Comparison of ENCODE assay signal across 2 fruit fly cellular contexts in genomic region chrX:6862521-6863288, dm6.
A peak's percentile ranks its signal among the peaks of the same experiment; 100 is the strongest.
TF ChIP-seq lines count a peak whose summit lies in the region.

No protein-coding gene starts in this region.

TF ChIP-seq in whole organism, adult, 20 proteins besides CTCF, POLR2A, EP300 and RAD21 (continued from another document):
- TF ChIP-seq kay (GFP tag; lab: Kevin White, UChicago; ENCODE audit: borderline replicate concordance) (peak; percentile 86), CG7101 (tag; optimal IDR thresholded peaks at IDR 0.05; lab: Kevin White, UChicago) (no peak)

TF ChIP-seq in whole organism, embryonic, 481 proteins besides CTCF, POLR2A, EP300 and RAD21 (continued from another document):
- TF ChIP-seq CG13894 (tag; optimal IDR thresholded peaks at IDR 0.05; lab: Kevin White, UChicago): peak; percentile 70
- peak; percentile 91 for TF ChIP-seq cg (GFP tag; optimal IDR thresholded peaks at IDR 0.05; lab: Kevin White, UChicago)
- peak; percentile 7 to 52 for TF ChIP-seq Trl (optimal IDR thresholded peaks at IDR 0.05; lab: Kevin White, UChicago)
- TF ChIP-seq Trl (GFP tag; optimal IDR thresholded peaks at IDR 0.05; lab: Kevin White, UChicago): no peak
- TF ChIP-seq sqz (GFP tag; optimal IDR thresholded peaks at IDR 0.05; lab: Kevin White, UChicago): peak; percentile 98
- peak; percentile 34 for TF ChIP-seq CG1832 (GFP tag; optimal IDR thresholded peaks at IDR 0.05; lab: Kevin White, UChicago)
- TF ChIP-seq lola (GFP tag; optimal IDR thresholded peaks at IDR 0.05; lab: Kevin White, UChicago): peak in 1 of 3 experiments; percentile 7
- no peak for TF ChIP-seq Blimp-1 (GFP tag; optimal IDR thresholded peaks at IDR 0.05; lab: Kevin White, UChicago)
- peak; percentile 46 for TF ChIP-seq CG12769 (tag; optimal IDR thresholded peaks at IDR 0.05; lab: Kevin White, UChicago)
- peak; percentile 72 for TF ChIP-seq CG10543 (GFP tag; optimal IDR thresholded peaks at IDR 0.05; lab: Kevin White, UChicago)
- no peak for TF ChIP-seq CG10654 (GFP tag; optimal IDR thresholded peaks at IDR 0.05; lab: Kevin White, UChicago)
- TF ChIP-seq CG2116 (GFP tag; optimal IDR thresholded peaks at IDR 0.05; lab: Kevin White, UChicago): no peak
- no peak for TF ChIP-seq CG11398 (GFP tag; optimal IDR thresholded peaks at IDR 0.05; lab: Kevin White, UChicago)
- no peak for TF ChIP-seq Ada2b (GFP tag; IDR thresholded peaks at IDR 0.05; lab: Robert Waterston, UW)
- no peak for TF ChIP-seq Hsf (GFP tag; optimal IDR thresholded peaks at IDR 0.05; lab: Kevin White, UChicago)
- no peak for TF ChIP-seq Antp (GFP tag; optimal IDR thresholded peaks at IDR 0.05; lab: Kevin White, UChicago)
- TF ChIP-seq abd-A (tag; optimal IDR thresholded peaks at IDR 0.05; lab: Kevin White, UChicago): peak; percentile 92
- 0 out of 2 replicates have a peak, but pooled peaks have one; percentile 28 for TF ChIP-seq GATAe (GFP tag; conservative IDR thresholded peaks at IDR 0.05; lab: Robert Waterston, UW)
- TF ChIP-seq CG2889 (GFP tag; IDR thresholded peaks at IDR 0.05; lab: Robert Waterston, UW): no peak
- TF ChIP-seq CG10321 (GFP tag; IDR thresholded peaks at IDR 0.05; lab: Robert Waterston, UW): peak; percentile 49; the same call in 1 of the 2 replicates
- peak; percentile 8 for TF ChIP-seq dm (GFP tag; optimal IDR thresholded peaks at IDR 0.05; lab: Kevin White, UChicago)
- TF ChIP-seq Atf-2 (GFP tag; optimal IDR thresholded peaks at IDR 0.05; lab: Kevin White, UChicago): no peak
- no peak for TF ChIP-seq CG8089 (GFP tag; optimal IDR thresholded peaks at IDR 0.05; lab: Kevin White, UChicago)
- TF ChIP-seq CG12155 (GFP tag; optimal IDR thresholded peaks at IDR 0.05; lab: Kevin White, UChicago): peak; percentile 86
- 0 out of 3 replicates have a peak, but pooled peaks have one; percentile 61 for TF ChIP-seq gce (GFP tag; IDR thresholded peaks at IDR 0.05; lab: Robert Waterston, UW)
- TF ChIP-seq CG5180 (GFP tag; optimal IDR thresholded peaks at IDR 0.05; lab: Kevin White, UChicago): peak; percentile 68
- TF ChIP-seq zf30C (GFP tag; optimal IDR thresholded peaks at IDR 0.05; lab: Kevin White, UChicago): no peak
- no peak for TF ChIP-seq Side (GFP tag; optimal IDR thresholded peaks at IDR 0.05; lab: Kevin White, UChicago)
- peak; percentile 4 for TF ChIP-seq B-H2 (GFP tag; optimal IDR thresholded peaks at IDR 0.05; lab: Kevin White, UChicago)
- no peak for TF ChIP-seq schlank (tag; optimal IDR thresholded peaks at IDR 0.05; lab: Kevin White, UChicago)
- TF ChIP-seq CG12219 (GFP tag; optimal IDR thresholded peaks at IDR 0.05; lab: Kevin White, UChicago): no peak
- TF ChIP-seq CG11247 (GFP tag; IDR thresholded peaks at IDR 0.05; lab: Robert Waterston, UW): no peak
- peak; percentile 53 for TF ChIP-seq crol (GFP tag; IDR thresholded peaks at IDR 0.05; lab: Robert Waterston, UW)
- TF ChIP-seq sna (GFP tag; IDR thresholded peaks at IDR 0.05; lab: Robert Waterston, UW; ENCODE audit: partially characterized antibody): peak; percentile 49; the same call in 1 of the 2 replicates
- TF ChIP-seq hbn (GFP tag; IDR thresholded peaks at IDR 0.05; lab: Robert Waterston, UW; ENCODE audit: partially characterized antibody): 0 out of 2 replicates have a peak, but pooled peaks have one; percentile 25
- no peak for TF ChIP-seq CG17328 (GFP tag; IDR thresholded peaks at IDR 0.05; lab: Robert Waterston, UW)
- TF ChIP-seq exex (tag; optimal IDR thresholded peaks at IDR 0.05; lab: Kevin White, UChicago): peak; percentile 34
- TF ChIP-seq Deaf1 (tag; optimal IDR thresholded peaks at IDR 0.05; lab: Kevin White, UChicago): peak; percentile 99
- TF ChIP-seq ranshi (GFP tag; IDR thresholded peaks at IDR 0.05; lab: Robert Waterston, UW): no peak
- TF ChIP-seq Optix (GFP tag; IDR thresholded peaks at IDR 0.05; lab: Robert Waterston, UW): 0 out of 3 replicates have a peak, but pooled peaks have one; percentile 64
- TF ChIP-seq wdn (GFP tag; IDR thresholded peaks at IDR 0.05; lab: Robert Waterston, UW): no peak
- TF ChIP-seq chm (GFP tag; IDR thresholded peaks at IDR 0.05; lab: Robert Waterston, UW): peak; percentile 29; the same call in 1 of the 2 replicates
- TF ChIP-seq CG15011 (GFP tag; optimal IDR thresholded peaks at IDR 0.05; lab: Kevin White, UChicago): no peak
- TF ChIP-seq Doc3 (GFP tag; IDR thresholded peaks at IDR 0.05; lab: Robert Waterston, UW; ENCODE audit: partially characterized antibody): no peak
- peak; percentile 24 for TF ChIP-seq CG7987 (GFP tag; optimal IDR thresholded peaks at IDR 0.05; lab: Kevin White, UChicago)
- peak; percentile 85 for TF ChIP-seq Adf1 (GFP tag; IDR thresholded peaks at IDR 0.05; lab: Robert Waterston, UW)
- peak; percentile 70 for TF ChIP-seq CG8478 (optimal IDR thresholded peaks at IDR 0.05; lab: Kevin White, UChicago)
- peak; percentile 92 for TF ChIP-seq psq (GFP tag; optimal IDR thresholded peaks at IDR 0.05; lab: Kevin White, UChicago)
- TF ChIP-seq oc (tag; optimal IDR thresholded peaks at IDR 0.05; lab: Kevin White, UChicago): peak; percentile 1
- 0 out of 2 replicates have a peak, but pooled peaks have one; percentile 28 for TF ChIP-seq Atf6 (GFP tag; IDR thresholded peaks at IDR 0.05; lab: Robert Waterston, UW)
- peak; percentile 0 for TF ChIP-seq zen (tag; optimal IDR thresholded peaks at IDR 0.05; lab: Kevin White, UChicago)
- no peak for TF ChIP-seq gem (tag; optimal IDR thresholded peaks at IDR 0.05; lab: Kevin White, UChicago)
- TF ChIP-seq CG15479 (GFP tag; optimal IDR thresholded peaks at IDR 0.05; lab: Kevin White, UChicago): peak; percentile 78
- TF ChIP-seq tll (GFP tag; optimal IDR thresholded peaks at IDR 0.05; lab: Kevin White, UChicago): peak in 1 of 2 experiments; percentile 8
- TF ChIP-seq rib (GFP tag; IDR thresholded peaks at IDR 0.05; lab: Robert Waterston, UW): peak; percentile 53; the same call in 1 of the 2 replicates
- peak; percentile 37; the same call in 1 of the 2 replicates for TF ChIP-seq CG32767 (GFP tag; IDR thresholded peaks at IDR 0.05; lab: Robert Waterston, UW)
- TF ChIP-seq CG34224 (GFP tag; IDR thresholded peaks at IDR 0.05; lab: Robert Waterston, UW; ENCODE audit: partially characterized antibody): peak; percentile 34; the same call in 1 of the 3 replicates
- TF ChIP-seq Sry-δ (GFP tag; optimal IDR thresholded peaks at IDR 0.05; lab: Kevin White, UChicago): no peak
- TF ChIP-seq CG8290 (GFP tag; optimal IDR thresholded peaks at IDR 0.05; lab: Kevin White, UChicago): no peak
- TF ChIP-seq CG8290 (tag; optimal IDR thresholded peaks at IDR 0.05; lab: Kevin White, UChicago): peak in 1 of 2 experiments; percentile 39
- TF ChIP-seq CG1233 (GFP tag; optimal IDR thresholded peaks at IDR 0.05; lab: Kevin White, UChicago): peak; percentile 100
- no peak for TF ChIP-seq CG17359 (tag; optimal IDR thresholded peaks at IDR 0.05; lab: Kevin White, UChicago)
- TF ChIP-seq pfk (GFP tag; optimal IDR thresholded peaks at IDR 0.05; lab: Kevin White, UChicago): peak; percentile 70
- peak; percentile 41; the same call in 1 of the 2 replicates for TF ChIP-seq CG13287 (GFP tag; IDR thresholded peaks at IDR 0.05; lab: Robert Waterston, UW; ENCODE audit: partially characterized antibody)
- peak; percentile 45; the same call in 1 of the 2 replicates for TF ChIP-seq vvl (GFP tag; IDR thresholded peaks at IDR 0.05; lab: Robert Waterston, UW)
- TF ChIP-seq Dip3 (GFP tag; optimal IDR thresholded peaks at IDR 0.05; lab: Kevin White, UChicago): no peak
- TF ChIP-seq Pdp1 (GFP tag; optimal IDR thresholded peaks at IDR 0.05; lab: Kevin White, UChicago): peak in 1 of 2 experiments; percentile 42
- TF ChIP-seq CG17385 (GFP tag; optimal IDR thresholded peaks at IDR 0.05; lab: Kevin White, UChicago): peak; percentile 88
- TF ChIP-seq D (optimal IDR thresholded peaks at IDR 0.05; lab: Kevin White, UChicago): peak; percentile 65
- no peak for TF ChIP-seq D (GFP tag; optimal IDR thresholded peaks at IDR 0.05; lab: Kevin White, UChicago)
- TF ChIP-seq CG10209 (GFP tag; optimal IDR thresholded peaks at IDR 0.05; lab: Kevin White, UChicago): peak; percentile 78
- TF ChIP-seq CG17829 (tag; optimal IDR thresholded peaks at IDR 0.05; lab: Kevin White, UChicago): no peak
- no peak for TF ChIP-seq Bdp1 (GFP tag; optimal IDR thresholded peaks at IDR 0.05; lab: Kevin White, UChicago)
- peak; percentile 34 for TF ChIP-seq scrt (GFP tag; optimal IDR thresholded peaks at IDR 0.05; lab: Kevin White, UChicago)
